Fruit fly (Drosophila melanogaster) whole organism, adult: ENCODE data around the gene Or88a.
A peak's percentile ranks its signal among the peaks of the same experiment; 100 is the strongest.

ENCODE experiments used
- CG11617 ChIP-seq: fragments of 200-800 bp; sonication (Bioruptor generic); optimal IDR thresholded peaks from 2 replicates; lab custom pipeline; 2017; ENCODE audit warnings: mild to moderate bottlenecking, missing biosample characterization, missing genetic modification reagents, missing genetic modification characterization
- CG12768 ChIP-seq: fragments of 200-800 bp; sonication (Bioruptor generic); optimal IDR thresholded peaks from 2 replicates; lab custom pipeline; 2017; ENCODE audit warnings: missing biosample characterization, missing genetic modification characterization, mild to moderate bottlenecking, moderate library complexity, missing genetic modification reagents
- CG14711 ChIP-seq: fragments of 200-800 bp; sonication (Bioruptor generic); optimal IDR thresholded peaks from 2 replicates; lab custom pipeline; 2018; ENCODE audit warnings: missing biosample characterization, mild to moderate bottlenecking, missing genetic modification characterization, moderate library complexity
- CG1620 ChIP-seq: fragments of 200-800 bp; sonication (Bioruptor generic); optimal IDR thresholded peaks from 2 replicates; lab custom pipeline; 2016; ENCODE audit warnings: missing biosample characterization, missing genetic modification characterization
- CG33017 ChIP-seq: fragments of 200-800 bp; sonication (Bioruptor generic); optimal IDR thresholded peaks from 2 replicates; lab custom pipeline; 2018; ENCODE audit warnings: missing biosample characterization, mild to moderate bottlenecking, missing genetic modification characterization, moderate library complexity
- CG5204 ChIP-seq: fragments of 200-800 bp; sonication (Bioruptor generic); optimal IDR thresholded peaks from 2 replicates; lab custom pipeline; 2016; ENCODE audit warnings: missing biosample characterization, missing genetic modification characterization
- CG7045 ChIP-seq: fragments of 200-800 bp; sonication (Bioruptor generic); optimal IDR thresholded peaks from 2 replicates; lab custom pipeline; 2017; ENCODE audit warnings: missing biosample characterization, mild to moderate bottlenecking, missing genetic modification characterization
- CG7101 ChIP-seq: fragments of 200-800 bp; sonication (Bioruptor generic); optimal IDR thresholded peaks from 2 replicates; lab custom pipeline; 2018; ENCODE audit warnings: missing biosample characterization, mild to moderate bottlenecking, missing genetic modification characterization, moderate library complexity
- Clk ChIP-seq: fragments of 200-800 bp; sonication (Bioruptor generic); optimal IDR thresholded peaks from 2 replicates; lab custom pipeline; 2017; ENCODE audit warnings: missing biosample characterization, missing genetic modification characterization
- Crg-1 ChIP-seq: fragments of 200-800 bp; sonication (Bioruptor generic); optimal IDR thresholded peaks from 2 replicates; lab custom pipeline; 2016; ENCODE audit warnings: missing biosample characterization, missing genetic modification characterization
- Hr96 ChIP-seq: fragments of 200-800 bp; sonication (Bioruptor generic); optimal IDR thresholded peaks from 2 replicates; lab custom pipeline; 2016; ENCODE audit warnings: missing biosample characterization, missing genetic modification characterization
- Mnt ChIP-seq: fragments of 200-800 bp; sonication (Bioruptor generic); optimal IDR thresholded peaks from 2 replicates; lab custom pipeline; 2016; ENCODE audit warnings: missing biosample characterization, mild to moderate bottlenecking, missing genetic modification characterization
- bab1 ChIP-seq: fragments of 200-800 bp; sonication (Bioruptor generic); optimal IDR thresholded peaks from 3 replicates; lab custom pipeline; 2019; ENCODE audit warnings: missing biosample characterization, mild to moderate bottlenecking, missing genetic modification characterization, moderate library complexity
- cic ChIP-seq: fragments of 200-800 bp; sonication (Bioruptor generic); optimal IDR thresholded peaks from 2 replicates; lab custom pipeline; 2017; ENCODE audit warnings: missing biosample characterization, mild to moderate bottlenecking, missing genetic modification characterization, moderate library complexity
- cnc ChIP-seq, 2 experiments: fragments of >200 bp; optimal IDR thresholded peaks; 2 replicates each; lab custom pipeline; 2017
- kay ChIP-seq: fragments of 200-800 bp; sonication (Bioruptor generic); peaks from one replicate; lab custom pipeline; 2016; ENCODE audit warnings: missing biosample characterization, missing genetic modification characterization, borderline replicate concordance
- ovo ChIP-seq: fragments of 200-800 bp; sonication (Bioruptor generic); optimal IDR thresholded peaks from 2 replicates; lab custom pipeline; 2016; ENCODE audit warnings: missing biosample characterization, missing genetic modification characterization
- pad ChIP-seq: fragments of 200-800 bp; sonication (Bioruptor generic); optimal IDR thresholded peaks from 3 replicates; lab custom pipeline; 2017; ENCODE audit warnings: missing biosample characterization, missing genetic modification characterization, mild to moderate bottlenecking, moderate library complexity, missing genetic modification reagents
- tj ChIP-seq: fragments of 200-800 bp; sonication (Bioruptor generic); optimal IDR thresholded peaks from 3 replicates; lab custom pipeline; 2017; ENCODE audit warnings: missing biosample characterization, mild to moderate bottlenecking, missing genetic modification characterization, moderate library complexity
- toe ChIP-seq: fragments of 200-800 bp; sonication (Bioruptor generic); optimal IDR thresholded peaks from 2 replicates; lab custom pipeline; 2016; ENCODE audit warnings: missing biosample characterization, missing genetic modification characterization

Or88a gene

DNA sequence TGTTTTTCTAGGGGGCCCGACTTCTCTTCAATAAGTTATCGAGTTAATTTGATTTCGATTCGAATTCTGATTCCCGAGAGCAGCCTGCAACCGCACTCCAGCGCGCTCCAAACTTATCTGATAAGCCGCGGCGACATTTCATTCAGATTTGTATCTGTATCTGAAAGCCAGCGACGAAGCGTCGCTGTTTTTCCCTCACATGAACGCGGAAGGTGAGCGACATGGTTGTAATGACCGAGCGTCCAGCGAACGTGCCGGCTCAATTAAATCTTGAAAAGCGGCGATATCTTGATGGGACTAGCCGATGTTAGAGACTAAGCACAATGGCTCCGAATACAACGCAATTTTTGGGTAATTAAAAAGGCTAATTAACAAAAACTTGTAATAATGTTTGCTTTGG, 6.2 kb upstream of the Or88a start, which contains the start of gene PK1-R:
Gene PK1-R (minus strand): TSS at position 101 of the 400 bp plus-strand sequence.
- TF ChIP-seq bab1 (no peak), toe (GFP tag; lab: Kevin White, UChicago) (no peak), Mnt (GFP tag; lab: Kevin White, UChicago) (no peak)

DNA sequence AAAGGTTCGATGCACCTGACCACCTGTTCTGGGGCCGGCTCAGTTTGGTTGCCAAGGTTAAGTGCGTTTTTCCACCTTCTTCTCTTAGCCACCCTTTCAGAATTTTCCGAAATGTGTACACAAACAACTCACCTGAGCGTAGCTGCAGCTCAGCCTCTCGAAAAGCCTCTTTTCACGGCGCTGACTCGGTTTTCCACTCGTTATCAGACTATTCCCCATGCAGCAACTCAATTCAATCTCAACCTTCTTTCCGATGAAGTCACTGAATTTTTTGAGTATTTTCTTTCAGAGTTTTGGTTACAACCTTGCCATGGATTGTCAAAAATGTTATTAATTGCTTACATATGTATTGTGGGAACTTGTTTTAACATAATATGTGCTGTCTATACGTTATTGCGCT, 1.6 kb upstream of the Or88a start:
- TF ChIP-seq CG7045 (GFP tag; lab: Kevin White, UChicago): no peak
- no peak for TF ChIP-seq ovo (GFP tag; lab: Kevin White, UChicago)
- no peak for TF ChIP-seq CG7101 (tag; lab: Kevin White, UChicago)
- no peak for TF ChIP-seq Mnt (GFP tag; lab: Kevin White, UChicago)
- TF ChIP-seq cic (GFP tag; lab: Kevin White, UChicago): no peak
- TF ChIP-seq Hr96: no peak
- no peak for TF ChIP-seq toe (GFP tag; lab: Kevin White, UChicago)
- TF ChIP-seq Clk (GFP tag; lab: Kevin White, UChicago): no peak
- TF ChIP-seq CG11617 (GFP tag; lab: Kevin White, UChicago): no peak
- no peak for TF ChIP-seq CG33017 (tag; lab: Kevin White, UChicago)
- TF ChIP-seq CG14711: no peak
- no peak for TF ChIP-seq Crg-1
- TF ChIP-seq CG1620 (GFP tag; lab: Kevin White, UChicago): no peak
- no peak for TF ChIP-seq kay (GFP tag; lab: Kevin White, UChicago)
- TF ChIP-seq bab1: no peak

DNA sequence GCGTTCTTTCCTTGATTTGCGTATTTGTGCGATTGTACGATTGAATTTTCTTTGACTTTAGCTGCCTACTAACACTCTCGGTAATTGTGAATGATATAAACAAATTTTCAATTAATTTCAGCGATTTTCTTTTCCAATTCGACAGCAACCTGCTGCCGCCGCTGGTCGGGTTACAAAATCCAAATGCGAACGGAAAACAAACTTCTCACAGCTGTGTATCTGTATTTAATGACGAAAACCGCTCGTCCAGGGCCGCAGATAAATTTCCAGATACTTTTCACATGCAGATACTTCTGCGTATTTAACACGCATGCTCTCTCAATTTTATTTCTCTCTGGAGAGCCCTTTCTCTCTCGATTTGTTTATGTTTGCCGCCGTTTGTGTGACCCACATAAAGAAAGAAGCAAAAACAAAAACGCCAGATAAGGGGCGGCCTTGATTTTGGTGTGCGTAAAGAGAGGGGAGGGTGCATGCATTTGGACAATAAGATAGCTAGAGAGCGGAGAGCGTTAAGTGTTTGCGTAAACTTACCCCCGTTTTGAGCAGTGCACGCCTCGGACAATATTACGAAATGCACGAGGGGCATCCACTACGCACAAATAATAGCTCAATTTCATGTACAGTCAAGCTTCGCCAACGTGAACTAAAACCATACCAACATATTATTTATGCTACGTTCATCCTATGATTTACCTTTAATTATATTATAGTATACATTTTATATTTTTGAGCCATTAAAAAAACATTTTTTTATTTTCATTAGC, 905 bp upstream of the Or88a start, which contains the start of gene CG12402:
Gene CG12402 (minus strand): TSS at position 164 of the 764 bp plus-strand sequence.
- TF ChIP-seq pad (peak; percentile 43), Mnt (GFP tag; lab: Kevin White, UChicago) (no peak), bab1 (no peak), CG14711 (no peak), CG33017 (tag; lab: Kevin White, UChicago) (peak; percentile 14), ovo (GFP tag; lab: Kevin White, UChicago) (no peak), CG7045 (GFP tag; lab: Kevin White, UChicago) (peak; percentile 41), CG1620 (GFP tag; lab: Kevin White, UChicago) (no peak), CG7101 (tag; lab: Kevin White, UChicago) (no peak), CG5204 (GFP tag; lab: Kevin White, UChicago) (no peak), tj (GFP tag; lab: Kevin White, UChicago) (no peak), Hr96 (no peak), Crg-1 (no peak), CG12768 (GFP tag; lab: Kevin White, UChicago) (no peak), CG11617 (GFP tag; lab: Kevin White, UChicago) (no peak), toe (GFP tag; lab: Kevin White, UChicago) (no peak), kay (GFP tag; lab: Kevin White, UChicago) (no peak), cic (GFP tag; lab: Kevin White, UChicago) (peak; percentile 3), cnc (optimal IDR thresholded peaks at IDR 0.05; lab: Kevin White, UChicago) (no peak), Clk (GFP tag; lab: Kevin White, UChicago) (no peak)

DNA sequence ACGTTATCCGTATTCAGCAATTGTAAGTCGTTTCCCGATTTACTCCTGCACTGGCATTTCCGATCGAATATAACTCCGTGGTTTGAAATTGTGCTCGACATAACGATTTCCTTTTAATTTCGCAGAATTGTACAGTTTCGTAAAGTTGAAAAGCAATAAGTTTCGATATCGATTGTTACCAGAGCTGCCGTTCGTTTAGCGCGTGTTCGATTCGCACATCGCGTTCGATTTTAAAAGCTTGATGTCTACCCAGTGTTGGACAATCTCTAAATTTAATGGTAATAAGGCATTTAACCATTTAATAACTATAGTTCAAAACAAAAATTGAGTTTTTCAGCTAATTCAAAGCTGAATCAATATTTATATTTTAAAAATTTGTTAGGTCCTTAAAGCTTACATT, 2.8 kb downstream of the Or88a start, which contains the start of gene CG14357:
Gene CG14357 (minus strand): TSS at position 101 of the 400 bp plus-strand sequence.
- TF ChIP-seq Mnt (GFP tag; lab: Kevin White, UChicago) (no peak), CG12768 (GFP tag; lab: Kevin White, UChicago) (no peak), pad (no peak), Crg-1 (no peak), CG7045 (GFP tag; lab: Kevin White, UChicago) (no peak)

DNA sequence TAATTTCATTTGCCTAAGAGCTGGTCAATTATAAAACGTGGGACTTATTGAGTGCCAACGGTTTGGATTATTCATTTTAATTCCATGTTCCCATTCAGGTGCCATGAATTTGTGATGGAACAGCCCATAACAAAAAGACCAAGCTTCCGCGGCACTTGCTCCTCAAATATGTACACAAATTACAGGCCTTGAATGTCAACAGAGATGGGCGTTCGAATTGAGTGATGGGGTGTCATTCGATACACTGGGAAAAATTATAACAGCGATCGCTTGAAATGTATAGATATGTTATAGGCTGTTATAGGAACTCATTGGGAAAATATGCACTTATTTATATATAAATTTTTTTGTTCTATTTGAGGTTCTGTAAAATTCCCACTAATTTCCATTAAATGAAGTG, 6.8 kb downstream of the Or88a start:
- TF ChIP-seq CG12768 (GFP tag; lab: Kevin White, UChicago) (no peak), toe (GFP tag; lab: Kevin White, UChicago) (no peak), cic (GFP tag; lab: Kevin White, UChicago) (no peak), Crg-1 (no peak)

dm6 chr3R:14118350-14118749, 9.1 kb downstream of the Or88a start, which contains the start of gene Kif19A:
Gene Kif19A (minus strand): TSS chr3R:14118450.
- TF ChIP-seq CG7045 (GFP tag; lab: Kevin White, UChicago): no peak

DNA sequence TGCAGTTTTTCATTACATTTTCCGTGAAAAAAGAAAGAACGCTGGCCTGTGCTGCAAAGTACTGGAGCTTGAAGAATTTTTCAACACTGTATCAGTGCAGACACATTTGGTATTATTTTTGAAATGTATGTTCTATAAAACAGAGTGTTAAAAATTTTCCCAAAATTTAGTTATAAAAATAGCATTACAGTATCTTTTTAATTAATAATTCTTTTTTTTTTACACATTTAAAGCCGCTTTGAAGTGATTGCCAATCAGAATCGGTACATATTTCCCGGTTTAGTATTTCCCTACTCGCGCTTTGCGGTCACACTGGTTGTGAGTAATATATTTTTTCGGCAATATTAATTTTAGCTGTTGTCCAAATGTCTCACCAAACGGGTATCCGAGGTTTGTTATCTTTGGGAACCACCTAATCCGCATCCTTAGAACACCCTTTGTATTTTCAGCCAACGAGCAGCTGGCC, 13.1 kb downstream of the Or88a start, which contains the start of the genes Abi and twf:
Gene Abi (minus strand): TSS at position 74 of the 466 bp plus-strand sequence.
Gene twf (plus strand): TSS at position 308 of the 466 bp plus-strand sequence.
- TF ChIP-seq Hr96 (peak; percentile 50), kay (GFP tag; lab: Kevin White, UChicago) (peak; percentile 93), toe (GFP tag; lab: Kevin White, UChicago) (peak; percentile 66), tj (GFP tag; lab: Kevin White, UChicago) (peak; percentile 28), ovo (GFP tag; lab: Kevin White, UChicago) (peak; percentile 56), cnc (optimal IDR thresholded peaks at IDR 0.05; lab: Kevin White, UChicago) (no peak), CG12768 (GFP tag; lab: Kevin White, UChicago) (peak; percentile 69), Crg-1 (peak; percentile 86), CG14711 (peak; percentile 79), cic (GFP tag; lab: Kevin White, UChicago) (peak; percentile 33), Clk (GFP tag; lab: Kevin White, UChicago) (no peak), CG5204 (GFP tag; lab: Kevin White, UChicago) (peak; percentile 79), Mnt (GFP tag; lab: Kevin White, UChicago) (peak; percentile 66), CG7045 (GFP tag; lab: Kevin White, UChicago) (peak; percentile 50), CG1620 (GFP tag; lab: Kevin White, UChicago) (peak; percentile 86), CG11617 (GFP tag; lab: Kevin White, UChicago) (peak; percentile 54), bab1 (peak; percentile 68), pad (peak; percentile 67), CG33017 (tag; lab: Kevin White, UChicago) (peak; percentile 43), CG7101 (tag; lab: Kevin White, UChicago) (peak; percentile 79)
